Fruit fly (Drosophila melanogaster): ENCODE data around the gene CG12990.

DNA sequence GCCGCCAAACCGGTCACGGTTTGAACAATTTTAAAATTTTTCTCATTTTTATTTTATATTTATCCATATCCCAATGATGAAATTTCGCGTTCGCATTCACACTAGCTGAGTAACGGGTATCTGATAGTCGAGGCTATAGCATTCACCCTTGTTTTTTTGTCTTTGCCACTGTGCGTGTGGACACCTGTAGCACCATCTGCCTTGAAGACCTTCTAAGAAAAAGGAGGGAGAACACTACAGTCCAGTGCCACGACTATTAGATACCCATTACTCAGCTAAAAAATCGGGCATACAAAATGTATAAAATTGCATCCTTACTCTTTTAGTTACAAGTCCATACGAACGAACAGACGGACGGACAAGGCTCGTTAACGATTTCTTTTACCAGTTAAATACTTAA is 49.5 kb downstream of the CG12990 start:
- TF ChIP-seq insv (optimal IDR thresholded peaks at IDR 0.05) (no peak), psq (optimal IDR thresholded peaks at IDR 0.05) (no peak), ttk (optimal IDR thresholded peaks at IDR 0.05) (no peak), Sin3A (optimal IDR thresholded peaks at IDR 0.05) (no peak)

Measured in Kc167 (cell line).